Worm (Caenorhabditis elegans) whole organism, L4 larva: ENCODE measurements around the gene F26D2.16.

Experiments
- F49E8.2 ChIP-seq: sonication (generic microtip); optimal IDR thresholded peaks from 2 replicates; lab custom pipeline; 2016; ENCODE audit warnings: missing compliant biosample characterization, mild to moderate bottlenecking, missing genetic modification characterization, borderline replicate concordance
- R02D3.7 ChIP-seq: fragments of 150-350 bp; sonication (generic microtip); optimal IDR thresholded peaks from 3 replicates; lab custom pipeline; 2014; ENCODE audit warnings: missing biosample characterization, missing genetic modification characterization
- saeg-2 ChIP-seq: fragments of 200-800 bp; sonication (Bioruptor generic); IDR thresholded peaks from 2 replicates; pipeline ENCODE4 v1.3.6; 2022; ENCODE audit warnings: missing genetic modification reagents, missing genetic modification characterization, missing compliant biosample characterization

DNA sequence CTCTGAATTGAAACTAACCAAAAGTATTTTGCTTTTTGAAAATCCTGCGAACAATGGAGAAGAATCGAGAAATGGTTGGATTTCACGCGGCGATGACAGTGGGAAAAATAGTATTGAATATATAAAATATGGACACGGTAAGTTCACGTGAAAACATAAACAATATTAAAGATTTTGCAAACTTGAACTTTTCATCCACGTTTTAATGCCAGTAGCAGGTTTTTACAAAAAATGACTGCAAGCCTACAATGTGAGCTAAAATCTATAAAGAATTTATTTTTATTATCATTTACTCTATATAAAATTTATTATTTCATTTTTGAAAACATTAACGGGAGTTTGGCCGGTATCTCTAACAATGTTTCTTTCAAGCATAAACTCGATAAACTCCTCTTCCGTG, 9.8 kb upstream of the F26D2.16 start, which contains the start of gene F26D2.10:
- TF ChIP-seq saeg-2 (GFP tag; lab: Robert Waterston, UW) (no peak), F49E8.2 (tag; lab: Kevin White, UChicago) (no peak), R02D3.7 (no peak)
